Worm (Caenorhabditis elegans) whole organism, late embryonic: ENCODE data around the gene die-1.
"Not testable (repeated sequence)": the region's sequence is repeated elsewhere in the genome, so short reads cannot be mapped to it uniquely, and the experiment has no call there.

Experiments used
- C08G9.2 ChIP-seq: sonication (generic microtip); optimal IDR thresholded peaks from 2 replicates; lab custom pipeline; 2016; ENCODE audit warnings: mild to moderate bottlenecking, missing genetic modification characterization, moderate library complexity, missing compliant biosample characterization
- C38D4.7 ChIP-seq: fragments of 200-800 bp; sonication (Bioruptor generic); optimal IDR thresholded peaks from 2 replicates; lab custom pipeline; 2018; ENCODE audit warnings: mild to moderate bottlenecking, missing genetic modification characterization, moderate library complexity, missing compliant biosample characterization
- F13H6.1 ChIP-seq: sonication (generic microtip); optimal IDR thresholded peaks from 2 replicates; lab custom pipeline; 2016; ENCODE audit warnings: missing genetic modification characterization, missing compliant biosample characterization
- K02D7.2 ChIP-seq: sonication (generic microtip); optimal IDR thresholded peaks from 2 replicates; lab custom pipeline; 2017; ENCODE audit warnings: mild to moderate bottlenecking, missing genetic modification characterization, missing compliant biosample characterization
- T23F11.4 ChIP-seq: fragments of 200-800 bp; sonication (Bioruptor generic); optimal IDR thresholded peaks from 2 replicates; lab custom pipeline; 2018; ENCODE audit warnings: mild to moderate bottlenecking, missing genetic modification characterization, missing compliant biosample characterization
- Y22D7AL.16 ChIP-seq: sonication (generic microtip); optimal IDR thresholded peaks from 2 replicates; lab custom pipeline; 2016; ENCODE audit warnings: missing genetic modification characterization, missing compliant biosample characterization
- ahr-1 ChIP-seq: sonication (generic microtip); optimal IDR thresholded peaks from 2 replicates; lab custom pipeline; 2016; ENCODE audit warnings: missing genetic modification characterization, missing compliant biosample characterization
- ama-1 ChIP-seq: fragments of 150-350 bp; optimal IDR thresholded peaks from 2 replicates; lab custom pipeline; 2014
- ceh-14 ChIP-seq: sonication (generic microtip); optimal IDR thresholded peaks from 2 replicates; lab custom pipeline; 2016; ENCODE audit warnings: missing genotype, missing genetic modification characterization, missing compliant biosample characterization
- ceh-18 ChIP-seq: sonication (generic microtip); optimal IDR thresholded peaks from 2 replicates; lab custom pipeline; 2016; ENCODE audit warnings: missing genetic modification characterization, missing compliant biosample characterization
- ceh-24 ChIP-seq: sonication (generic microtip); optimal IDR thresholded peaks from 2 replicates; lab custom pipeline; 2016; ENCODE audit warnings: mild to moderate bottlenecking, missing genetic modification characterization, missing compliant biosample characterization
- ceh-30 ChIP-seq: fragments of 150-350 bp; optimal IDR thresholded peaks from 2 replicates; lab custom pipeline; 2014; ENCODE audit warnings: missing biosample characterization, missing genetic modification characterization
- ceh-31 ChIP-seq: sonication (generic microtip); optimal IDR thresholded peaks from 2 replicates; lab custom pipeline; 2016; ENCODE audit warnings: missing genetic modification characterization, missing compliant biosample characterization
- ceh-34 ChIP-seq: sonication (generic microtip); optimal IDR thresholded peaks from 2 replicates; lab custom pipeline; 2016; ENCODE audit warnings: mild to moderate bottlenecking, missing genetic modification characterization, missing compliant biosample characterization
- ceh-45 ChIP-seq: fragments of 200-800 bp; sonication (Bioruptor generic); IDR thresholded peaks from 2 replicates; pipeline ENCODE4 v1.3.6; 2022; ENCODE audit warnings: missing genetic modification reagents, missing genetic modification characterization, missing compliant biosample characterization
- che-1 ChIP-seq: sonication (generic microtip); optimal IDR thresholded peaks from 2 replicates; lab custom pipeline; 2016; ENCODE audit warnings: mild to moderate bottlenecking, missing genetic modification characterization, missing compliant biosample characterization
- dmd-4 ChIP-seq: sonication (generic microtip); optimal IDR thresholded peaks from 2 replicates; lab custom pipeline; 2016; ENCODE audit warnings: borderline replicate concordance, missing genetic modification characterization, missing compliant biosample characterization
- dve-1 ChIP-seq: sonication (generic microtip); optimal IDR thresholded peaks from 2 replicates; lab custom pipeline; 2017; ENCODE audit warnings: antibody characterized with exemption, mild to moderate bottlenecking, missing genetic modification characterization, missing compliant biosample characterization
- elt-2 ChIP-seq: sonication (generic microtip); optimal IDR thresholded peaks from 2 replicates; lab custom pipeline; 2016; ENCODE audit warnings: missing genetic modification reagents, missing genetic modification characterization, missing compliant biosample characterization
- ets-4 ChIP-seq: sonication (generic microtip); optimal IDR thresholded peaks from 2 replicates; lab custom pipeline; 2016; ENCODE audit warnings: missing genetic modification characterization, missing compliant biosample characterization
- fax-1 ChIP-seq: sonication (generic microtip); optimal IDR thresholded peaks from 2 replicates; lab custom pipeline; 2016; ENCODE audit warnings: missing genotype, missing genetic modification characterization, missing compliant biosample characterization
- fkh-10 ChIP-seq: fragments of 150-350 bp; optimal IDR thresholded peaks from 2 replicates; lab custom pipeline; 2014; ENCODE audit warnings: missing biosample characterization, missing genetic modification reagents, missing genetic modification characterization
- fkh-6 ChIP-seq: sonication (generic microtip); optimal IDR thresholded peaks from 2 replicates; lab custom pipeline; 2016; ENCODE audit warnings: missing genetic modification characterization, missing compliant biosample characterization
- hlh-13 ChIP-seq: fragments of 200-800 bp; sonication (Bioruptor generic); optimal IDR thresholded peaks from 2 replicates; lab custom pipeline; 2018; ENCODE audit warnings: mild to moderate bottlenecking, missing genetic modification characterization, missing compliant biosample characterization
- hlh-30 ChIP-seq: sonication (generic microtip); optimal IDR thresholded peaks from 2 replicates; lab custom pipeline; 2017; ENCODE audit warnings: antibody characterized with exemption, missing genetic modification characterization, missing compliant biosample characterization; ENCODE audit not compliant: insufficient read depth
- hlh-6 ChIP-seq: sonication (generic microtip); optimal IDR thresholded peaks from 2 replicates; lab custom pipeline; 2016; ENCODE audit warnings: missing genotype, missing genetic modification characterization, missing compliant biosample characterization
- hlh-8 ChIP-seq: sonication (generic microtip); optimal IDR thresholded peaks from 2 replicates; lab custom pipeline; 2016; ENCODE audit warnings: missing genotype, missing genetic modification characterization, missing compliant biosample characterization
- lim-6 ChIP-seq: sonication (generic microtip); optimal IDR thresholded peaks from 2 replicates; lab custom pipeline; 2016; ENCODE audit warnings: missing genetic modification characterization, missing compliant biosample characterization
- madf-2 ChIP-seq: sonication (generic microtip); optimal IDR thresholded peaks from 2 replicates; lab custom pipeline; 2017; ENCODE audit warnings: missing genetic modification characterization, missing compliant biosample characterization
- nfya-1 ChIP-seq: sonication (generic microtip); optimal IDR thresholded peaks from 2 replicates; lab custom pipeline; 2017; ENCODE audit warnings: missing genetic modification characterization, mild to moderate bottlenecking, missing compliant biosample characterization, antibody characterized with exemption, moderate library complexity
- nhr-232 ChIP-seq: sonication (generic microtip); optimal IDR thresholded peaks from 2 replicates; lab custom pipeline; 2016; ENCODE audit warnings: missing genetic modification characterization, missing compliant biosample characterization
- pqm-1 ChIP-seq: sonication (generic microtip); optimal IDR thresholded peaks from 2 replicates; lab custom pipeline; 2016; ENCODE audit warnings: missing genetic modification characterization, missing compliant biosample characterization
- ref-2 ChIP-seq: sonication (generic microtip); optimal IDR thresholded peaks from 2 replicates; lab custom pipeline; 2016; ENCODE audit warnings: missing genetic modification characterization, missing compliant biosample characterization
- rnt-1 ChIP-seq: sonication (generic microtip); optimal IDR thresholded peaks from 2 replicates; lab custom pipeline; 2016; ENCODE audit warnings: missing genetic modification characterization, missing compliant biosample characterization
- tbx-2 ChIP-seq: sonication (generic microtip); optimal IDR thresholded peaks from 2 replicates; lab custom pipeline; 2016; ENCODE audit warnings: missing genetic modification characterization, missing compliant biosample characterization
- tbx-7 ChIP-seq: sonication (generic microtip); optimal IDR thresholded peaks from 2 replicates; lab custom pipeline; 2016; ENCODE audit warnings: missing genotype, missing genetic modification characterization, missing compliant biosample characterization
- ttx-3 ChIP-seq: sonication (generic microtip); optimal IDR thresholded peaks from 2 replicates; lab custom pipeline; 2016; ENCODE audit warnings: missing genetic modification reagents, missing genetic modification characterization, missing compliant biosample characterization
- unc-3 ChIP-seq, 2 experiments: fragments of 200-800 bp in 1 of 2; sonication (Bioruptor generic) in 1 of 2; sonication (generic microtip) in 1 of 2; conservative IDR thresholded peaks in 1 of 2; optimal IDR thresholded peaks in 1 of 2; 2 replicates each; pipeline versions ENCODE4 v1.3.6 to Lab custom; 2016 to 2022; ENCODE audit warnings: missing compliant biosample characterization in 2 of 2, missing genetic modification characterization in 2 of 2, missing genetic modification reagents in 1 of 2
- unc-55 ChIP-seq: sonication (generic microtip); optimal IDR thresholded peaks from 2 replicates; lab custom pipeline; 2017; ENCODE audit warnings: missing biosample characterization, missing genetic modification reagents, missing genetic modification characterization
- unc-86 ChIP-seq: sonication (generic microtip); optimal IDR thresholded peaks from 2 replicates; lab custom pipeline; 2016; ENCODE audit warnings: missing genetic modification characterization, missing compliant biosample characterization
- zip-5 ChIP-seq: sonication (generic microtip); optimal IDR thresholded peaks from 2 replicates; lab custom pipeline; 2016; ENCODE audit warnings: missing genetic modification characterization, missing compliant biosample characterization
- ztf-16 ChIP-seq: sonication (generic microtip); optimal IDR thresholded peaks from 2 replicates; lab custom pipeline; 2017; ENCODE audit warnings: missing genetic modification characterization, missing compliant biosample characterization

Gene die-1

ce11 chrII:10040834-10041233 is 26.9 kb downstream of the die-1 start, which contains the start of gene ogr-2:
Gene ogr-2 (plus strand): TSS chrII:10041134.
- TF ChIP-seq ceh-34 (tag; lab: Kevin White, UChicago) (no peak), fax-1 (tag; lab: Kevin White, UChicago) (no peak), che-1 (tag; lab: Kevin White, UChicago) (no peak), hlh-13 (no peak), hlh-30 (tag; lab: Kevin White, UChicago) (no peak), elt-2 (no peak), dmd-4 (tag; lab: Kevin White, UChicago) (no peak), unc-3 (GFP tag; conservative IDR thresholded peaks at IDR 0.05; lab: Robert Waterston, UW) (no peak), unc-3 (tag; optimal IDR thresholded peaks at IDR 0.05; lab: Kevin White, UChicago) (no peak), ceh-31 (tag; lab: Kevin White, UChicago) (no peak), ceh-24 (no peak), K02D7.2 (tag; lab: Kevin White, UChicago) (no peak), ets-4 (tag; lab: Kevin White, UChicago) (no peak), ztf-16 (no peak), Y22D7AL.16 (tag; lab: Kevin White, UChicago) (no peak), nhr-232 (no peak), ceh-30 (tag; lab: Kevin White, UChicago) (no peak)

- no peak for TF ChIP-seq fkh-10 (GFP tag; lab: Kevin White, UChicago)
- TF ChIP-seq hlh-8 (tag; lab: Kevin White, UChicago), result peak; percentile 78
- TF ChIP-seq unc-55 (GFP tag; lab: Kevin White, UChicago), result peak; percentile 21
- no peak for TF ChIP-seq C38D4.7 (GFP tag; lab: Kevin White, UChicago)
These were observed 27.9 kb downstream of the die-1 start, which contains the start of gene let-268 for ce11 chrII:10039799-10040198. Gene let-268 (minus strand): TSS chrII:10039980.

ce11 chrII:10035425-10035824 is 32.3 kb downstream of the die-1 start:
- no peak for TF ChIP-seq unc-86
- no peak for TF ChIP-seq ceh-14 (tag; lab: Kevin White, UChicago)
- no peak for TF ChIP-seq ztf-16
- no peak for TF ChIP-seq pqm-1 (tag; lab: Kevin White, UChicago)
- TF ChIP-seq ceh-18 (tag; lab: Kevin White, UChicago), result no peak
- no peak for TF ChIP-seq ahr-1
- no peak for TF ChIP-seq hlh-6 (tag; lab: Kevin White, UChicago)
- TF ChIP-seq fkh-6 (tag; lab: Kevin White, UChicago), result no peak
- no peak for TF ChIP-seq nfya-1
- TF ChIP-seq tbx-2 (tag; lab: Kevin White, UChicago), result no peak
- TF ChIP-seq C38D4.7 (GFP tag; lab: Kevin White, UChicago), result no peak
- no peak for TF ChIP-seq T23F11.4 (GFP tag; lab: Kevin White, UChicago)
- no peak for TF ChIP-seq madf-2 (tag; lab: Kevin White, UChicago)
- TF ChIP-seq ama-1 (lab: Kevin White, UChicago), result no peak
- TF ChIP-seq zip-5, result no peak

DNA sequence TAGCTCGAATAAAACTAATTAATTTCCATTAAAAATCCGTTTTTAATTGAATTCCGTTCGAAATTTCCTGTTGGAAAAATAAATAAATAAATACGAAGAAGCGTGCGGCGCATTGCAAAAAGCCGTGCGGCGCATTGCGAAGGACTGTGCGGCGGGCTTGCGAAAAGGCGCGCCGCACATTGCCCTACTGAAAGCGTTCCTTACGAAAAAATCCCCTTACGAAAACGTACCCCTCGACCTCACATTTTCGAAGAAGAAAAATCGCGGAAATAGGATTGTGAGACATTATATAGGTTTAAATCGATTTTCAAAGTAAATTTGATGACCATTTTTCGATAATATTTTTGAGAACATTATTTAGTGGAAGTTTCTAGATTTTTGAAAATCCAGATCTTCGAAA is 32.9 kb downstream of the die-1 start:
- TF ChIP-seq ceh-45, result peak; percentile 78; the same call in 1 of the 2 replicates

ce11 chrII:10033163-10033871 is 34.4 kb downstream of the die-1 start, which contains the start of gene mtcu-2:
Gene mtcu-2 (minus strand): TSS chrII:10033213.
- TF ChIP-seq nfya-1 (peak; percentile 76), hlh-30 (tag; lab: Kevin White, UChicago) (peak; percentile 10), F13H6.1 (peak; percentile 32), ttx-3 (tag; lab: Kevin White, UChicago) (peak; percentile 0), ceh-45 (peak; percentile 95), dve-1 (tag; lab: Kevin White, UChicago) (peak; percentile 33), rnt-1 (tag; lab: Kevin White, UChicago) (peak; percentile 56), ref-2 (peak; percentile 47), pqm-1 (tag; lab: Kevin White, UChicago) (peak; percentile 5), fax-1 (tag; lab: Kevin White, UChicago) (peak; percentile 23), unc-86 (peak; percentile 2), C08G9.2 (tag; lab: Kevin White, UChicago) (peak; percentile 66), unc-3 (GFP tag; conservative IDR thresholded peaks at IDR 0.05; lab: Robert Waterston, UW) (peak; percentile 83), zip-5 (peak; percentile 10), elt-2 (peak; percentile 36), ets-4 (tag; lab: Kevin White, UChicago) (peak; percentile 74), tbx-2 (tag; lab: Kevin White, UChicago) (peak; percentile 75), ceh-31 (tag; lab: Kevin White, UChicago) (peak; percentile 85), ahr-1 (peak; percentile 19), ceh-14 (tag; lab: Kevin White, UChicago) (peak; percentile 60), lim-6 (tag; lab: Kevin White, UChicago) (peak; percentile 49), tbx-7 (tag; lab: Kevin White, UChicago) (peak; percentile 16), ceh-34 (tag; lab: Kevin White, UChicago) (peak; percentile 54)
- not testable (repeated sequence) for TF ChIP-seq unc-3 (tag; optimal IDR thresholded peaks at IDR 0.05; lab: Kevin White, UChicago)
